Worm (Caenorhabditis elegans) whole organism, L1 larva: ENCODE results near the gene coh-3.
A peak's percentile ranks its signal among the peaks of the same experiment; 100 is the strongest.

ENCODE experiments used
- C16A3.4 ChIP-seq: fragments of 150-350 bp; optimal IDR thresholded peaks from 2 replicates; lab custom pipeline; 2014; ENCODE audit warnings: missing biosample characterization, missing genetic modification characterization
- F16B12.6 ChIP-seq: fragments of 150-350 bp; optimal IDR thresholded peaks from 2 replicates; lab custom pipeline; 2014; ENCODE audit warnings: missing biosample characterization, missing genetic modification characterization
- Y116A8C.19 ChIP-seq: sonication (generic microtip); optimal IDR thresholded peaks from 2 replicates; lab custom pipeline; 2016; ENCODE audit warnings: missing compliant biosample characterization, missing genetic modification characterization, borderline replicate concordance
- alr-1 ChIP-seq: fragments of 200-800 bp; sonication (Bioruptor generic); optimal IDR thresholded peaks from 2 replicates; lab custom pipeline; 2018; ENCODE audit warnings: borderline replicate concordance, mild to moderate bottlenecking, missing genetic modification characterization, missing compliant biosample characterization
- blmp-1 ChIP-seq: fragments of 150-350 bp; optimal IDR thresholded peaks from 2 replicates; lab custom pipeline; 2014; ENCODE audit warnings: missing biosample characterization, missing genetic modification characterization
- ceh-63 ChIP-seq: fragments of 200-800 bp; sonication (Bioruptor generic); optimal IDR thresholded peaks from 2 replicates; lab custom pipeline; 2018; ENCODE audit warnings: mild to moderate bottlenecking, missing genetic modification characterization, missing compliant biosample characterization
- ceh-8 ChIP-seq: fragments of 200-800 bp; sonication (Bioruptor generic); optimal IDR thresholded peaks from 2 replicates; lab custom pipeline; 2018; ENCODE audit warnings: mild to moderate bottlenecking, missing genetic modification characterization, moderate library complexity, missing compliant biosample characterization
- ces-1 ChIP-seq: fragments of 150-350 bp; optimal IDR thresholded peaks from 2 replicates; lab custom pipeline; 2014; ENCODE audit warnings: missing biosample characterization, missing genetic modification reagents, missing genetic modification characterization
- efl-1 ChIP-seq, 4 experiments: fragments of 150-350 bp; optimal IDR thresholded peaks in 3 of 4; peaks in 1 of 4; 1 replicate in 1 of 4; 2 replicates in 3 of 4; lab custom pipeline; 2014; ENCODE audit warnings: missing biosample characterization in 2 of 4, missing genetic modification characterization in 2 of 4, missing genetic modification reagents in 2 of 4
- egl-13 ChIP-seq: sonication (generic microtip); optimal IDR thresholded peaks from 2 replicates; lab custom pipeline; 2016; ENCODE audit warnings: missing genotype, missing genetic modification reagents, missing genetic modification characterization, missing compliant biosample characterization
- elt-3 ChIP-seq, 6 experiments: fragments of 150-350 bp in 1 of 6; sonication (generic microtip); optimal IDR thresholded peaks; 2 replicates each; lab custom pipeline; 2017 to 2018; ENCODE audit warnings: missing biosample characterization in 6 of 6, missing genetic modification characterization in 6 of 6, inconsistent platforms in 1 of 6
- ets-5 ChIP-seq: fragments of 200-800 bp; sonication (Bioruptor generic); IDR thresholded peaks from 2 replicates; pipeline ENCODE4 v1.3.6; 2022; ENCODE audit warnings: missing genetic modification characterization, missing compliant biosample characterization
- fkh-4 ChIP-seq: sonication (generic microtip); optimal IDR thresholded peaks from 2 replicates; lab custom pipeline; 2016; ENCODE audit warnings: missing compliant biosample characterization, missing genetic modification characterization, borderline replicate concordance
- fos-1 ChIP-seq: fragments of 150-350 bp; optimal IDR thresholded peaks from 2 replicates; lab custom pipeline; 2014; ENCODE audit warnings: missing biosample characterization, missing genetic modification characterization
- grh-1 ChIP-seq: fragments of 200-800 bp; sonication (Bioruptor generic); IDR thresholded peaks from 2 replicates; pipeline ENCODE4 v1.3.6; 2022; ENCODE audit warnings: missing genetic modification reagents, missing genetic modification characterization, missing compliant biosample characterization
- irx-1 ChIP-seq: sonication (generic microtip); optimal IDR thresholded peaks from 2 replicates; lab custom pipeline; 2016; ENCODE audit warnings: missing genetic modification characterization, missing compliant biosample characterization
- isw-1 ChIP-seq: fragments of 200-800 bp; sonication (Bioruptor generic); IDR thresholded peaks from 2 replicates; pipeline ENCODE4 v1.3.6; 2022; ENCODE audit warnings: missing genetic modification characterization, missing compliant biosample characterization
- lin-13 ChIP-seq: fragments of 150-350 bp; optimal IDR thresholded peaks from 2 replicates; lab custom pipeline; 2014; ENCODE audit warnings: missing biosample characterization, missing genetic modification reagents, missing genetic modification characterization
- lin-14 ChIP-seq: fragments of 200-800 bp; sonication (Bioruptor generic); optimal IDR thresholded peaks from 2 replicates; lab custom pipeline; 2018; ENCODE audit warnings: mild to moderate bottlenecking, missing genetic modification characterization, moderate library complexity, missing compliant biosample characterization
- lin-39 ChIP-seq: fragments of 150-350 bp; optimal IDR thresholded peaks from 2 replicates; lab custom pipeline; 2014; ENCODE audit warnings: missing biosample characterization, missing genetic modification reagents, missing genetic modification characterization
- mdl-1 ChIP-seq, 2 experiments: fragments of 150-350 bp; optimal IDR thresholded peaks; 2 replicates each; lab custom pipeline; 2014 to 2017; ENCODE audit warnings: missing biosample characterization in 2 of 2, missing genetic modification characterization in 2 of 2, inconsistent platforms in 1 of 2
- nhr-12 ChIP-seq: sonication (generic microtip); optimal IDR thresholded peaks from 2 replicates; lab custom pipeline; 2017; ENCODE audit warnings: missing biosample characterization, missing genetic modification characterization
- nhr-19 ChIP-seq: fragments of 200-800 bp; sonication (Bioruptor generic); conservative IDR thresholded peaks from 2 replicates; pipeline ENCODE4 v1.3.6; 2022; ENCODE audit warnings: missing genetic modification characterization, missing compliant biosample characterization
- nhr-20 ChIP-seq: sonication (generic microtip); optimal IDR thresholded peaks from 2 replicates; lab custom pipeline; 2016; ENCODE audit warnings: mild to moderate bottlenecking, missing genetic modification characterization, missing compliant biosample characterization
- nhr-71 ChIP-seq: sonication (generic microtip); optimal IDR thresholded peaks from 2 replicates; lab custom pipeline; 2016; ENCODE audit warnings: mild to moderate bottlenecking, missing genetic modification characterization, moderate library complexity, missing compliant biosample characterization
- nhr-77 ChIP-seq: fragments of 150-350 bp; optimal IDR thresholded peaks from 2 replicates; lab custom pipeline; 2014; ENCODE audit warnings: missing biosample characterization, missing genetic modification characterization
- nhr-85 ChIP-seq: sonication (generic microtip); peaks from one replicate; lab custom pipeline; 2016; ENCODE audit warnings: missing genetic modification characterization, inconsistent platforms, missing compliant biosample characterization
- pqm-1 ChIP-seq: sonication (generic microtip); optimal IDR thresholded peaks from 3 replicates; lab custom pipeline; 2017; ENCODE audit warnings: missing biosample characterization, missing genetic modification characterization
- rnt-1 ChIP-seq: sonication (generic microtip); optimal IDR thresholded peaks from 2 replicates; lab custom pipeline; 2016; ENCODE audit warnings: mild to moderate bottlenecking, missing genetic modification characterization, moderate library complexity, missing compliant biosample characterization
- snu-23 ChIP-seq: sonication (generic microtip); optimal IDR thresholded peaks from 2 replicates; lab custom pipeline; 2016; ENCODE audit warnings: missing genetic modification characterization, missing compliant biosample characterization
- sox-4 ChIP-seq: sonication (generic microtip); optimal IDR thresholded peaks from 2 replicates; lab custom pipeline; 2016; ENCODE audit warnings: missing genetic modification characterization, missing compliant biosample characterization
- sup-37 ChIP-seq: fragments of 200-800 bp; sonication (Bioruptor generic); optimal IDR thresholded peaks from 2 replicates; lab custom pipeline; 2018; ENCODE audit warnings: mild to moderate bottlenecking, missing genetic modification characterization, missing compliant biosample characterization
- tbx-2 ChIP-seq: sonication (generic microtip); optimal IDR thresholded peaks from 2 replicates; lab custom pipeline; 2016; ENCODE audit warnings: missing genetic modification characterization, missing compliant biosample characterization
- tlp-1 ChIP-seq: fragments of 150-350 bp; optimal IDR thresholded peaks from 2 replicates; lab custom pipeline; 2014; ENCODE audit warnings: missing biosample characterization, missing genetic modification characterization
- unc-62 ChIP-seq: fragments of 150-350 bp; optimal IDR thresholded peaks from 2 replicates; lab custom pipeline; 2014; ENCODE audit warnings: missing biosample characterization, missing genetic modification reagents, missing genetic modification characterization

The coh-3 gene

DNA sequence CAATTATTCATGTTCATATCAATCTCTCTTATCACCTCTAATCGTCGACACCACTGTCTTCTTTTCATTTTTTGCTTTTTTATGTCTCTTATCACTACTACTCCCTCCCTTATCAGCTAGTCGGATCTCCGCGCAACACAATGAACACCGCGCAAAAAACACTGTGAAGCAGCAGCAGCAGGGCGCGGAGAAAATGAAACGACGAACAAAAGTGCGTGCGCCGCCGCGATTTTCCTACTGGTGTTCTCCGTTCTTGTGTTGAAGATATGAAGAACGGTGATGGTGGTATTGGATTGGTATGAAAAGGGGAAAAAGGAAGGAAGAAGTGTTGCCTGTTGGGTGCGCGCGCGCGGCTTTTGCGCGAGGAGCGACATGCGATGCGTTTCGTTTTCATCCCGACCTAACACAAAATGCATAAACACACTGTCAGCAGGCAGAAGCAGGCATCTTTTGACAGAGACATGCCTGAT, 48.6 kb downstream of the coh-3 start (continued):
- TF ChIP-seq ceh-8 (GFP tag; lab: Kevin White, UChicago): no peak
- no peak for TF ChIP-seq fos-1
- TF ChIP-seq sox-4 (tag; lab: Kevin White, UChicago): no peak
- no peak for TF ChIP-seq C16A3.4 (tag; lab: Kevin White, UChicago)
- no peak for TF ChIP-seq irx-1 (tag; lab: Kevin White, UChicago)
- no peak for TF ChIP-seq lin-39
- no peak for TF ChIP-seq Y116A8C.19 (tag; lab: Kevin White, UChicago)
- TF ChIP-seq nhr-19 (GFP tag; lab: Robert Waterston, UW): no peak
- TF ChIP-seq nhr-77: no peak

DNA sequence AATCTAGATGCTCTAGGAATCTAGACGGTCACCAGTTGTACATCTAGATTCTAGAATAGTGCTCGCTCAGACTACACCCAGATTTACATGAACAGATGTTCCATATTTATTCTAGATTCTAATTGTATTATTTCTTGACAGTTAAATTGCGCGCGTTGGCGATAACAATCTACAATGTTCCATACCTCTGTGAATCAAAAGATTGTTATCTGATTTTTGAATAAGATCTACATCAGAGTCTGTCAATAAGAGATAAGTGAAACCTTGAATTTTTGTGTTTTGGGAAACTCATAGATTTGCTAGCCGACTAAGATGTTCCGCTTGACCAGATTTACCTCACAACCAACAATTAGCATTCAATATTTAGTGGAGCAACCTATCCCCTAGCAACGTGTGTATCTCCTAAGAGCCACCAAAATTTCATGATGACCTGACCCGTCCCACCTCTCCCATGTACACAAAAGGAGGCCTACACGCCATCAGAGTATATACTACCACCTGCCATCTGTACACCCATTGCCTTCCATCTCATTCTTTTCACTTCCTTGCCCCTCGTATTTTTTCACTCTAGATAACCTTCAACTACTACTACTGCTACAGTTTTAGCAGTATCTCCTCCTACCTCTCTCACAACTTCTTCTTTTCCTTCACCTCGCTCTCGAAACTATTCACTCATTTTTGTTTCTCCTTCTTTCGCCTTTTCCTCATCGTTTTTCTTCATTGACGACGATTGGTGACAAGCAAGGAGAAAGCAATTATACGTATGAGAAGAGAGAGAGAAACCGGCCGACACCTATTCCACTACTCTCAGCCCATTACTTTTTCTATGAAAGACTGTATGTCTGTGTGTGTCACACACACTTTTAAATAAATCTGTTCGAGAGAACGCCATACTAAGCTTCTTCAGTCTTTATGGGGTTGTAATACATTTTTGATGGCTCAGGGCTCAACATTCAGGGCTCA, 49.8 kb downstream of the coh-3 start:
- TF ChIP-seq C16A3.4 (tag; lab: Kevin White, UChicago) (peak; percentile 18), tlp-1 (tag; lab: Kevin White, UChicago) (peak; percentile 89), nhr-85 (tag; lab: Kevin White, UChicago) (peak; percentile 98), blmp-1 (peak; percentile 81), F16B12.6 (tag; lab: Kevin White, UChicago) (no peak), nhr-71 (tag; lab: Kevin White, UChicago) (peak; percentile 27), lin-14 (GFP tag; lab: Kevin White, UChicago) (peak; percentile 73), irx-1 (tag; lab: Kevin White, UChicago) (peak; percentile 26), efl-1 (optimal IDR thresholded peaks at IDR 0.05; lab: Kevin White, UChicago) (no peak), efl-1 (GFP tag; optimal IDR thresholded peaks at IDR 0.05 in 1 of 2; lab: Kevin White, UChicago) (peak in 1 of 2 experiments; percentile 90), ceh-63 (no peak), tbx-2 (tag; lab: Kevin White, UChicago) (no peak), rnt-1 (peak; percentile 43), elt-3 (tag; optimal IDR thresholded peaks at IDR 0.05; lab: Kevin White, UChicago) (peak in 2 of 6 experiments; percentile 37 to 59), nhr-20 (peak; percentile 10), lin-39 (peak; percentile 18), snu-23 (GFP tag; lab: Kevin White, UChicago) (peak; percentile 18)

DNA sequence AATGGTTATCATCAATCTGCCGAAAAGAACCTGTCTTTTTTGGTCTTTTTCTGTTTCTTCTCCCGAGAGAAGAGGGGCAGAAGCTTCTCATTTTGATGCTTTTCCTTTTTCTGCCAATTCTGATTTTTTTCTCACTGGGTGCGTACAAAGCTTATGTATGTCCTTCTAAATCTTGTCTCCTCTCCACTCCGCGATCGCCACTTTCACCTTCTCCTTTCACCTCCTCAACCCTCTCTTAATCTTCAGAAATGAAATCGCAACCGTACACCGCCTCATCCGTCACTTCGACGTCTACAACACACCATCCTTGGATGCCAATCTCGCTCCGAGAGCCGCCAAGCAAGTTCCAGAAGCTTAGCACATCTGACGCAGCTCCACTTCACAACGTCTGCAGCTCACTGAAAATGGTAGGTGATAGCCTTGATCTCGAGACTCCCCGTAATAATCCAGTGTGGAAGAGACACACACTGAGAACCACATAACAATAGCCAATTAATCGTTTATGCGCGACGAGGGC, 50.8 kb downstream of the coh-3 start, which contains the start of gene R02D5.1:
TSS of gene R02D5.1 (plus strand) at position 245 of the 517 bp plus-strand sequence.
- TF ChIP-seq blmp-1: peak; percentile 99
- no peak for TF ChIP-seq pqm-1 (tag; lab: Kevin White, UChicago)

DNA sequence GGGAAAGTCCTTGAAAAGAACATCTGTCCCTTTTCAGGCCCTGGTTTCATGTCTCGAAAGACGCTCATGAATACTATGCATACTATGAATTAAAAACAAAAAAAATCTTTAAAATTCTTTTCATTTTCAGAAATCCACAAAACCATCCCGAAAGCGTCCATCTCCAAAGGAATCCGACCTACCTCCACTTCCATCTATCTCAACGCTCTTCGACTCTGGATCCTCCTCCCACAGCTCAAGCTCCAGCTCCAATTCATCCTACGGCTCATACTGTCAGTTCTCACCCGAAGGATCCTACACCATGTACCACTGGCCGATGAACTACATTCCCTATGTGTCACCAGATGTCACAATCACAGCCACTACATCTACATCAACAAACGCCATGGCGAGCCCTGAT, 51.3 kb downstream of the coh-3 start:
- TF ChIP-seq lin-13 (no peak), mdl-1 (tag; optimal IDR thresholded peaks at IDR 0.05; lab: Kevin White, UChicago) (no peak), tbx-2 (tag; lab: Kevin White, UChicago) (no peak), ceh-63 (no peak), sox-4 (tag; lab: Kevin White, UChicago) (no peak), ces-1 (no peak), lin-14 (GFP tag; lab: Kevin White, UChicago) (no peak), efl-1 (optimal IDR thresholded peaks at IDR 0.05; lab: Kevin White, UChicago) (no peak), efl-1 (GFP tag; optimal IDR thresholded peaks at IDR 0.05 in 1 of 2; lab: Kevin White, UChicago) (no peak), unc-62 (GFP tag; lab: Kevin White, UChicago) (no peak), alr-1 (tag; lab: Kevin White, UChicago) (no peak), fkh-4 (tag; lab: Kevin White, UChicago) (no peak), sup-37 (GFP tag; lab: Kevin White, UChicago) (no peak), grh-1 (no peak), nhr-12 (tag; lab: Kevin White, UChicago) (no peak), ets-5 (no peak), isw-1 (no peak), egl-13 (tag; lab: Kevin White, UChicago) (no peak)
